Fruit fly (Drosophila melanogaster): ENCODE measurements around the gene lectin-29Ca.

lectin-29Ca gene

DNA sequence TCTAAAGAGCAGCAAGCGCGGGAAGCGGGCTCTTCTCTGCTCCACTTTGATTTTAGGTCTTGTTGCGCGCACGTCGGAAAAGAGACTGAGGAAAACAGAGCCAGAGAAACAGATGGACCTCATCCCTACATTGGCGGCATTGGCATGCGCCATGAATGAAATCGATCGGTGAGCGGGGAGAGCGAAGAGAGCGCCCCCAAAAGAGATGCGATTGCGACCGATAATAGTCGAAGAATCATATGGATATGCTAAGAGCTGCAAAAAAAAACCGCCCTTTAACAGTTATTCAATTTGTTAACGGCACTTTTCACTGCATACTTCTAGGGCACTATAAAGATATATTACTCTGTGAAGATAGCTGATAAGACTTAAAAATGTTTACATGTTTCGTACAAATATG is 39.4 kb upstream of the lectin-29Ca start, which contains the start of gene grk:
grk (minus strand) TSS at position 87 of the 400 bp plus-strand sequence.
- no peak for TF ChIP-seq CG8319 (GFP tag; optimal IDR thresholded peaks at IDR 0.05)
- no peak for TF ChIP-seq CG4318 (GFP tag; optimal IDR thresholded peaks at IDR 0.05)
- TF ChIP-seq Hr38 (GFP tag; optimal IDR thresholded peaks at IDR 0.05): no peak
- no peak for TF ChIP-seq Hr4 (GFP tag; optimal IDR thresholded peaks at IDR 0.05)
- no peak for TF ChIP-seq Hr39 (GFP tag; optimal IDR thresholded peaks at IDR 0.05)
- no peak for TF ChIP-seq CG16779 (tag; optimal IDR thresholded peaks at IDR 0.05)
- TF ChIP-seq CG6808 (GFP tag; optimal IDR thresholded peaks at IDR 0.05): no peak
- no peak for TF ChIP-seq Blimp-1 (GFP tag; optimal IDR thresholded peaks at IDR 0.05)
- TF ChIP-seq acj6 (GFP tag; optimal IDR thresholded peaks at IDR 0.05): no peak
- no peak for TF ChIP-seq CG10669 (GFP tag; optimal IDR thresholded peaks at IDR 0.05)
- no peak for TF ChIP-seq Gug (GFP tag; IDR thresholded peaks at IDR 0.05)

DNA sequence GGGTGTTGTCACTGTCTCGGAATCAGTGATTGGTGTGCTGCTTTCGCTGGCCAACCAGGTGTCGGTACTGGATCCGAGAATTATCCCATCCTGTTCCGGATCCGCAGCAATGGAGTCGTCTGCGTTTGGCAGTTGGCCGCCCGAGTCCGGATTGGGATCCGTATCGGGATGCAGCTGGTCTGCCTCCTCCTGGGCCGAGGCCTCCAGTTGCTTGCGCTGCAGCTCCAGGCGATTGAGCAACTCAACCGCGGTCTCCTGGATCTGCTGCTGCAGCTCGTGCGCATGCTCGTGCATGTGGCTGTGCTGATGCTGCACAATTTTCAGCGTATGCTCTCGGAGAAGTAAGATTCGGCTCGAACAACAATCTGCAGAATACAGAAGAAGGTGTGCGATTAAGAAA is 38.0 kb upstream of the lectin-29Ca start:
- TF ChIP-seq Sox14 (GFP tag; optimal IDR thresholded peaks at IDR 0.05): no peak
- no peak for TF ChIP-seq OdsH (GFP tag; optimal IDR thresholded peaks at IDR 0.05)
- TF ChIP-seq topi (GFP tag; optimal IDR thresholded peaks at IDR 0.05): no peak
- no peak for TF ChIP-seq CG4318 (GFP tag; optimal IDR thresholded peaks at IDR 0.05)

dm6 chr2L:8426801-8427200 is 32.7 kb upstream of the lectin-29Ca start:
- peak; percentile 74 for TF ChIP-seq svp (GFP tag)
- TF ChIP-seq CG6854 (GFP tag; optimal IDR thresholded peaks at IDR 0.05): no peak

DNA sequence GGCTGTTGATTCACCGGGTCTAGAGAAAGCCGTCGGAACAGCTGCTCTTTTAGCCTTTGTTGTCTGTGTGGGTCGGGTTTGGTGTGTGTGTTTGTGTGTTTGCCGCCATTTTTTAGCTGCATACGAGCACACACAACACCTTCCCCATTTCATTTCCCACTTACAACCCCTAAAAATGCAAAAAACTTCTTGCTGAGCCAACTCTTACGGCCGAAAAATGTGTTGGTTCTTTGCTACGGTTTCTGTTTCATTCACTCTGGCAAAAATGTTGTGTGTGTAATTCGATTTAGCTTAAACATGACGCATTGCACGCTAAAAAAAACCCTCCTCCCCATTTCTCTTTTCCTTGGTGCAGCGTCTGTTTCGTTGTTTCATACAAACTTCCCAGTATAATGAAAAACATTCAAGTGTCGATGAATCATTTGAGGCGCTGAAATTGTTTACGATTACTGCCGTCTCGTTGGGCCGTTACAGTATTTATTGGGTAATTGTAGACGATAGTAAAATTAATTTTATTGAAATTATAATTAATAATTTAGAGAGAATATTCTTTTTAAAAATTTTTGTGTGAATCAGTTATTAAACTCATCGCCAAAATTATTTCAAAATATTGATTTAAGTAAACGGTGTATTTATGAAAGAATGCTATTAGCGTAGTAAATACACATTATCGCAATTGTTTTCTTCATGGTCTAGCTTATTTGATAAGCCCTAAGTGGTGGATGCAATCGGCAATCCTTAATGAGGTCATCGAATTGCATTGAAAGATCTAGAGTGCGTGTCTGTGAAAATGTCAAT is 32.1 kb upstream of the lectin-29Ca start:
- peak; percentile 5 for TF ChIP-seq esn (GFP tag; optimal IDR thresholded peaks at IDR 0.05)
- no peak for TF ChIP-seq CG9139 (GFP tag; optimal IDR thresholded peaks at IDR 0.05)
- peak; percentile 72 for TF ChIP-seq Eip93F (GFP tag; optimal IDR thresholded peaks at IDR 0.05)
- TF ChIP-seq Eip78C (GFP tag): peak; percentile 57
- TF ChIP-seq acj6 (GFP tag; optimal IDR thresholded peaks at IDR 0.05): no peak
- TF ChIP-seq CG15336 (GFP tag; IDR thresholded peaks at IDR 0.05): 0 out of 2 replicates have a peak, but pooled peaks have one; percentile 9
- peak; percentile 85 for TF ChIP-seq svp (GFP tag)
- TF ChIP-seq vri (GFP tag; optimal IDR thresholded peaks at IDR 0.05): peak; percentile 42

- TF ChIP-seq Eip93F (GFP tag; optimal IDR thresholded peaks at IDR 0.05) (no peak), vri (GFP tag; optimal IDR thresholded peaks at IDR 0.05) (peak; percentile 68)
Measured at dm6 chr2L:8425212-8425611, 31.1 kb upstream of the lectin-29Ca start.

dm6 chr2L:8424662-8425208 is 30.7 kb upstream of the lectin-29Ca start:
- TF ChIP-seq CG1621 (tag; optimal IDR thresholded peaks at IDR 0.05) (no peak), acj6 (GFP tag; optimal IDR thresholded peaks at IDR 0.05) (no peak), svp (GFP tag) (no peak)

- TF ChIP-seq CG6163 (GFP tag; IDR thresholded peaks at IDR 0.05): peak; percentile 37; the same call in 1 of the 3 replicates
- no peak for TF ChIP-seq CG6808 (GFP tag; optimal IDR thresholded peaks at IDR 0.05)
- TF ChIP-seq Sox14 (GFP tag; optimal IDR thresholded peaks at IDR 0.05): peak; percentile 80
- peak; percentile 6 for TF ChIP-seq vri (GFP tag; optimal IDR thresholded peaks at IDR 0.05)
- TF ChIP-seq Hr39 (GFP tag; optimal IDR thresholded peaks at IDR 0.05): no peak
- TF ChIP-seq ss (GFP tag; optimal IDR thresholded peaks at IDR 0.05): peak in 1 of 2 experiments; percentile 40
- TF ChIP-seq svp (GFP tag): peak; percentile 81
- TF ChIP-seq CG9139 (GFP tag; optimal IDR thresholded peaks at IDR 0.05): no peak
Measured at dm6 chr2L:8424090-8424470, 30.0 kb upstream of the lectin-29Ca start.

Data from whole organism, prepupa.